Fruit fly (Drosophila melanogaster) whole organism, embryonic: Measurements from ENCODE around the gene Ir68b.
A peak's percentile ranks its signal among the peaks of the same experiment; 100 is the strongest.

ENCODE experiments used
- Atf6 ChIP-seq: fragments of 200-800 bp; sonication (Bioruptor generic); IDR thresholded peaks from 2 replicates; pipeline ENCODE4 v1.3.6; 2022; ENCODE audit warnings: missing biosample characterization, missing genetic modification characterization
- Awh ChIP-seq: fragments of 200-800 bp; sonication (Bioruptor generic); IDR thresholded peaks from 2 replicates; pipeline ENCODE4, ENCODE4 v1.3.6; 2022; ENCODE audit warnings: missing biosample characterization, missing genetic modification characterization
- CG10209 ChIP-seq: fragments of 200-800 bp; sonication (Bioruptor generic); optimal IDR thresholded peaks from 3 replicates; lab custom pipeline; 2017; ENCODE audit warnings: missing biosample characterization, mild to moderate bottlenecking, missing genetic modification characterization, missing genetic modification reagents
- CG10431 ChIP-seq: fragments of 200-800 bp; sonication (Bioruptor generic); optimal IDR thresholded peaks from 3 replicates; lab custom pipeline; 2018; ENCODE audit warnings: missing biosample characterization, mild to moderate bottlenecking, missing genetic modification characterization
- CG12155 ChIP-seq: fragments of 200-800 bp; sonication (Bioruptor generic); optimal IDR thresholded peaks from 3 replicates; lab custom pipeline; 2016; ENCODE audit warnings: missing biosample characterization, missing genetic modification characterization
- CG14441 ChIP-seq: fragments of 200-800 bp; sonication (Bioruptor generic); IDR thresholded peaks from 2 replicates; pipeline ENCODE4 v1.3.6; 2022; ENCODE audit warnings: missing biosample characterization, missing genetic modification characterization
- CG16815 ChIP-seq: fragments of 200-800 bp; sonication (Bioruptor generic); optimal IDR thresholded peaks from 3 replicates; lab custom pipeline; 2017; ENCODE audit warnings: missing biosample characterization, mild to moderate bottlenecking, missing genetic modification characterization
- CG17359 ChIP-seq: fragments of 200-800 bp; sonication (Bioruptor generic); optimal IDR thresholded peaks from 3 replicates; lab custom pipeline; 2018; ENCODE audit warnings: missing biosample characterization, mild to moderate bottlenecking, missing genetic modification characterization, moderate library complexity
- CG18764 ChIP-seq: fragments of 200-800 bp; sonication (Bioruptor generic); optimal IDR thresholded peaks from 3 replicates; lab custom pipeline; 2016; ENCODE audit warnings: missing biosample characterization, missing genetic modification characterization
- CG2712 ChIP-seq: fragments of 200-800 bp; optimal IDR thresholded peaks from 3 replicates; lab custom pipeline; 2019; ENCODE audit warnings: missing biosample characterization, mild to moderate bottlenecking, missing genetic modification characterization, moderate library complexity
- CG30020 ChIP-seq: fragments of 200-800 bp; optimal IDR thresholded peaks from 2 replicates; lab custom pipeline; 2019; ENCODE audit warnings: missing biosample characterization, mild to moderate bottlenecking, missing genetic modification characterization, moderate library complexity
- CG31441 ChIP-seq: fragments of 200-800 bp; sonication (Bioruptor generic); IDR thresholded peaks from 2 replicates; pipeline ENCODE4 v1.3.6; 2022; ENCODE audit warnings: missing biosample characterization, missing genetic modification characterization
- CG32767 ChIP-seq: fragments of 200-800 bp; sonication (Bioruptor generic); IDR thresholded peaks from 2 replicates; pipeline ENCODE4 v1.3.6; 2022; ENCODE audit warnings: missing biosample characterization, missing genetic modification characterization
- CG4328 ChIP-seq: fragments of 200-800 bp; sonication (Bioruptor generic); optimal IDR thresholded peaks from 3 replicates; lab custom pipeline; 2017; ENCODE audit warnings: missing biosample characterization, missing genetic modification reagents, missing genetic modification characterization
- CG4854 ChIP-seq: fragments of 200-800 bp; sonication (Bioruptor generic); optimal IDR thresholded peaks from 2 replicates; lab custom pipeline; 2016; ENCODE audit warnings: missing biosample characterization, missing genetic modification characterization, inconsistent platforms
- CG6683 ChIP-seq: fragments of 200-800 bp; sonication (Bioruptor generic); optimal IDR thresholded peaks from 2 replicates; lab custom pipeline; 2017; ENCODE audit warnings: missing biosample characterization, mild to moderate bottlenecking, missing genetic modification characterization, missing genetic modification reagents
- CG7357 ChIP-seq: fragments of 200-800 bp; sonication (Bioruptor generic); IDR thresholded peaks from 3 replicates; pipeline ENCODE4 v1.3.6; 2022; ENCODE audit warnings: missing biosample characterization, missing genetic modification characterization
- CG8944 ChIP-seq: fragments of 200-800 bp; sonication (Bioruptor generic); optimal IDR thresholded peaks from 3 replicates; lab custom pipeline; 2016; ENCODE audit warnings: missing biosample characterization, missing genetic modification characterization
- Camta ChIP-seq: fragments of 200-800 bp; sonication (Bioruptor generic); optimal IDR thresholded peaks from 2 replicates; lab custom pipeline; 2016; ENCODE audit warnings: missing biosample characterization, missing genetic modification characterization
- Dll ChIP-seq: fragments of 200-800 bp; sonication (Bioruptor generic); IDR thresholded peaks from 4 replicates; pipeline ENCODE4 v1.3.6; 2022; ENCODE audit warnings: missing biosample characterization, missing genetic modification characterization; ENCODE audit not compliant: partially characterized antibody
- Doc3 ChIP-seq: fragments of 200-800 bp; sonication (Bioruptor generic); IDR thresholded peaks from 3 replicates; pipeline ENCODE4 v1.3.6; 2022; ENCODE audit warnings: missing biosample characterization, missing genetic modification characterization; ENCODE audit not compliant: partially characterized antibody
- Drgx ChIP-seq: fragments of 200-800 bp; sonication (Bioruptor generic); IDR thresholded peaks from 2 replicates; pipeline ENCODE4 v1.3.6; 2022; ENCODE audit warnings: missing biosample characterization, missing genetic modification characterization
- H2.0 ChIP-seq: fragments of 200-800 bp; sonication (Bioruptor generic); IDR thresholded peaks from 2 replicates; pipeline ENCODE4 v1.3.6; 2022; ENCODE audit warnings: missing biosample characterization, missing genetic modification characterization
- Hmr ChIP-seq: fragments of 200-800 bp; sonication (Bioruptor generic); optimal IDR thresholded peaks from 3 replicates; lab custom pipeline; 2017; ENCODE audit warnings: mild to moderate bottlenecking, missing biosample characterization, missing genetic modification reagents, missing genetic modification characterization
- Myb ChIP-seq: fragments of 200-800 bp; sonication (Bioruptor generic); optimal IDR thresholded peaks from 2 replicates; lab custom pipeline; 2016; ENCODE audit warnings: missing biosample characterization, missing genetic modification characterization
- NfI ChIP-seq: fragments of 200-800 bp; sonication (Bioruptor generic); optimal IDR thresholded peaks from 3 replicates; lab custom pipeline; 2018; ENCODE audit warnings: missing biosample characterization, mild to moderate bottlenecking, missing genetic modification characterization, moderate library complexity
- Ptx1 ChIP-seq: fragments of 200-800 bp; sonication (Bioruptor generic); IDR thresholded peaks from 2 replicates; pipeline ENCODE4 v1.3.6; 2022; ENCODE audit warnings: missing biosample characterization, missing genetic modification characterization
- Trl ChIP-seq, 3 experiments: fragments of >200 bp in 2 of 3; fragments of 200-800 bp in 1 of 3; sonication (Bioruptor generic) in 1 of 3; optimal IDR thresholded peaks; 2 replicates in 1 of 3; 3 replicates in 2 of 3; lab custom pipeline; 2016 to 2017; ENCODE audit warnings: missing biosample characterization in 1 of 3, missing genetic modification characterization in 1 of 3
- Vsx1 ChIP-seq: fragments of 200-800 bp; sonication (Bioruptor generic); optimal IDR thresholded peaks from 2 replicates; lab custom pipeline; 2017; ENCODE audit warnings: missing biosample characterization, mild to moderate bottlenecking, missing genetic modification characterization, missing genetic modification reagents
- abd-A ChIP-seq: fragments of 200-800 bp; sonication (Bioruptor generic); optimal IDR thresholded peaks from 3 replicates; lab custom pipeline; 2019; ENCODE audit warnings: missing biosample characterization, mild to moderate bottlenecking, missing genetic modification characterization, moderate library complexity
- ase ChIP-seq: fragments of 200-800 bp; sonication (Bioruptor generic); IDR thresholded peaks from 3 replicates; pipeline ENCODE4 v1.3.6; 2022; ENCODE audit warnings: missing biosample characterization, missing genetic modification characterization
- bbx ChIP-seq: fragments of 200-800 bp; sonication (Bioruptor generic); IDR thresholded peaks from 2 replicates; pipeline ENCODE4 v1.3.6; 2022; ENCODE audit warnings: missing biosample characterization, missing genetic modification characterization; ENCODE audit not compliant: partially characterized antibody
- bigmax ChIP-seq: fragments of 200-800 bp; sonication (Bioruptor generic); optimal IDR thresholded peaks from 2 replicates; lab custom pipeline; 2018; ENCODE audit warnings: missing biosample characterization, mild to moderate bottlenecking, missing genetic modification characterization
- br ChIP-seq: fragments of >200 bp; optimal IDR thresholded peaks from 2 replicates; lab custom pipeline; 2017
- dm ChIP-seq: fragments of 200-800 bp; sonication (Bioruptor generic); optimal IDR thresholded peaks from 3 replicates; lab custom pipeline; 2016; ENCODE audit warnings: missing biosample characterization, missing genetic modification characterization
- dmrt11E ChIP-seq: fragments of 200-800 bp; sonication (Bioruptor generic); optimal IDR thresholded peaks from 3 replicates; lab custom pipeline; 2018; ENCODE audit warnings: missing biosample characterization, mild to moderate bottlenecking, missing genetic modification characterization, moderate library complexity
- eve ChIP-seq, 2 experiments: fragments of >200 bp; optimal IDR thresholded peaks; 2 replicates each; lab custom pipeline; 2017; ENCODE audit warnings: missing biosample characterization in 2 of 2, missing genetic modification characterization in 2 of 2
- ewg ChIP-seq: fragments of 200-800 bp; sonication (Bioruptor generic); optimal IDR thresholded peaks from 3 replicates; lab custom pipeline; 2017; ENCODE audit warnings: mild to moderate bottlenecking, missing biosample characterization, missing genetic modification reagents, missing genetic modification characterization
- gsb-n ChIP-seq: fragments of 200-800 bp; sonication (Bioruptor generic); optimal IDR thresholded peaks from 3 replicates; lab custom pipeline; 2018; ENCODE audit warnings: missing biosample characterization, mild to moderate bottlenecking, missing genetic modification characterization
- jing ChIP-seq: fragments of 200-800 bp; sonication (Bioruptor generic); optimal IDR thresholded peaks from 2 replicates; lab custom pipeline; 2018; ENCODE audit warnings: missing biosample characterization, mild to moderate bottlenecking, missing genetic modification characterization
- nom ChIP-seq: fragments of 200-800 bp; sonication (Bioruptor generic); optimal IDR thresholded peaks from 2 replicates; lab custom pipeline; 2017; ENCODE audit warnings: missing biosample characterization, missing genetic modification characterization, mild to moderate bottlenecking, moderate library complexity, missing genetic modification reagents
- onecut ChIP-seq: fragments of 200-800 bp; sonication (Bioruptor generic); IDR thresholded peaks from 2 replicates; pipeline ENCODE4 v1.3.6; 2022; ENCODE audit warnings: missing biosample characterization, missing genetic modification characterization
- pb ChIP-seq: fragments of 200-800 bp; sonication (Bioruptor generic); optimal IDR thresholded peaks from 3 replicates; lab custom pipeline; 2016; ENCODE audit warnings: missing biosample characterization, missing genetic modification characterization
- pita ChIP-seq: fragments of 200-800 bp; sonication (Bioruptor generic); optimal IDR thresholded peaks from 2 replicates; lab custom pipeline; 2017; ENCODE audit warnings: missing biosample characterization, mild to moderate bottlenecking, missing genetic modification characterization
- psq ChIP-seq: fragments of 200-800 bp; sonication (Bioruptor generic); optimal IDR thresholded peaks from 2 replicates; lab custom pipeline; 2017; ENCODE audit warnings: missing biosample characterization, missing genetic modification characterization
- slbo ChIP-seq: fragments of 200-800 bp; sonication (Bioruptor generic); IDR thresholded peaks from 2 replicates; pipeline ENCODE4 v1.3.6; 2022; ENCODE audit warnings: missing biosample characterization, missing genetic modification characterization
- stc ChIP-seq: fragments of 200-800 bp; sonication (Bioruptor generic); IDR thresholded peaks from 2 replicates; pipeline ENCODE4 v1.3.6; 2022; ENCODE audit warnings: missing biosample characterization, missing genetic modification characterization
- tx ChIP-seq: fragments of 200-800 bp; sonication (Bioruptor generic); optimal IDR thresholded peaks from 2 replicates; lab custom pipeline; 2016; ENCODE audit warnings: missing biosample characterization, missing genetic modification characterization
- unc-4 ChIP-seq: fragments of 200-800 bp; sonication (Bioruptor generic); IDR thresholded peaks from 2 replicates; pipeline ENCODE4 v1.3.6; 2022; ENCODE audit warnings: missing biosample characterization, missing genetic modification characterization; ENCODE audit not compliant: partially characterized antibody

Gene Ir68b

DNA sequence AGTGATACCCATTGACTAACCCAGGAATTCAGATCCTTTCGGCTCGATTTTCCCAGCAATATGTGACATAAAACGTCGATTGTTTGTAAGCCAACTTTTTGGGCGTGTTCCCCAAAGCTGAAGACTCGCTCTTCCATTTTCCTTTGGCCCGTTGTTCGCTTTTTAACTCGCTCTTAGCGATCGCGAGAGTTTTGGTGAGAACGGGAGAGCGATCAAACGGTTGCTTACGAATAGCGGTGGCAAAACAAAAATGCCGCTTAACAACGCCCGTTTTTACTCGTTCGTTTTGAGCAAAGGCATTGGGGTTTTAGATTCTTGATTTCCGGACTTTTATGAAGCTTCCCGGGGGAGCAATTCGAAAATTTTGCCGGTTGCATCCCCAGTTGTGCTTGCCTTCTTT is 19.8 kb upstream of the Ir68b start:
- TF ChIP-seq CG14441 (GFP tag; lab: Robert Waterston, UW) (no peak), br (lab: Kevin White, UChicago) (no peak), nom (GFP tag; lab: Kevin White, UChicago) (no peak), CG4328 (GFP tag; lab: Kevin White, UChicago) (no peak), Atf6 (GFP tag; lab: Robert Waterston, UW) (no peak), Awh (GFP tag; lab: Robert Waterston, UW) (no peak), Trl (optimal IDR thresholded peaks at IDR 0.05; lab: Kevin White, UChicago) (peak; percentile 64 to 68), Trl (GFP tag; optimal IDR thresholded peaks at IDR 0.05; lab: Kevin White, UChicago) (no peak), CG12155 (peak; percentile 85), H2.0 (no peak), CG31441 (GFP tag; lab: Robert Waterston, UW) (no peak), psq (GFP tag; lab: Kevin White, UChicago) (peak; percentile 76), dmrt11E (tag; lab: Kevin White, UChicago) (no peak), Doc3 (GFP tag; lab: Robert Waterston, UW) (0 out of 3 replicates have a peak, but pooled peaks have one; percentile 17), bbx (GFP tag; lab: Robert Waterston, UW) (peak; percentile 35; the same call in 1 of the 2 replicates), CG8944 (GFP tag; lab: Kevin White, UChicago) (no peak), CG7357 (GFP tag; lab: Robert Waterston, UW) (no peak), CG18764 (GFP tag; lab: Kevin White, UChicago) (no peak), Dll (GFP tag; lab: Robert Waterston, UW) (no peak; the same call in 3 of the 4 replicates), onecut (no peak), eve (GFP tag; optimal IDR thresholded peaks at IDR 0.05; lab: Kevin White, UChicago) (no peak), Myb (no peak), CG32767 (GFP tag; lab: Robert Waterston, UW) (no peak), dm (no peak), CG16815 (GFP tag; lab: Kevin White, UChicago) (no peak), Vsx1 (no peak), CG30020 (tag; lab: Kevin White, UChicago) (no peak)

DNA sequence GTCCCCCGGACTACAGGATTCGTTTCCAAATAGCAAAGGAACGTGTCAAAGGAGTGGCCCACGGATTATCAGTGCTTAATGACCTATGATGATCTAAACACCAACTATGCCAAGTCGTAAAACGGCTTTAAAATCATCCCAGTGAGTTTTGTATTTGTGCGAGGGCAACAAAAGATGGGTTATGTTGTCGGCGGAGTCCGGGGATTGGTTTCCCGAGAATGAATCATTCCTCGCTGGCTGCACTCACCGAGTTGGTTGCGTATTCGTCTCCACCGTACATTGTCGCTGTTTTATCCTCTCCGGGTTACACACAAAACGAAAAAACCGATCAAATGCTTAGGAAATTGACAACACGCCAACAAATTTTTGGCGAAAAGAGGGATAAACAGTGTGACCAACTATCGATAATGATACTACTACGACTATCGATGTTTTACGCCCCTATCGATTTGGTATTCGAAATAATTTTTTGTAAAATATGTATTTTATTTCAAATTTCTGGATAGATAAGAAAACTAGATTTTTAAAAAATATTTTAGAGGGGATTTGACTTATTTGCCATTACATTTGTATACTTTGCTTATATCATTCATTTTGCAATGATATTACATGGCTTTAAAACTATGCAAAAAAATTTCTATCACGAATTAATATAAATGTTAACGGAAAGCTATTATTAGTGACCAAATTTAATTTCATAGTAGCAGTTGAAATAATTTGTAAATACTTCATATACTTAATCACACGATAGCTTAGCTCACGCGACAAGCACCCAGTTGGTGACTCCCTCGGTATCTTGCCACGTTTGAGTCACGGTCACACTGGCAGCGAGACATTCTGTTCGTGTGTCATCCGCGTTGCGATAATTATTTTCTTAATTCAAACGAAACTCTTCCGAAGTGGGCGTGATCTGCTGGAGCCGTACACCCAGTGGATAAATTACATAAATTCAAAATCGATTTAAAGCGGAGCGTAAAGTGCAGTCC is 18.8 kb upstream of the Ir68b start, which contains the start of the genes eIF3l and Nrx-IV:
eIF3l (minus strand) TSS at position 389 of the 986 bp plus-strand sequence.
Nrx-IV (plus strand) TSS at position 811 of the 986 bp plus-strand sequence.
- TF ChIP-seq stc (GFP tag; lab: Robert Waterston, UW) (no peak), Ptx1 (no peak), CG4328 (GFP tag; lab: Kevin White, UChicago) (no peak), gsb-n (tag; lab: Kevin White, UChicago) (no peak), CG2712 (no peak), tx (GFP tag; lab: Kevin White, UChicago) (no peak), jing (GFP tag; lab: Kevin White, UChicago) (no peak), NfI (no peak), CG8944 (GFP tag; lab: Kevin White, UChicago) (no peak), CG4854 (GFP tag; lab: Kevin White, UChicago) (no peak), CG6683 (GFP tag; lab: Kevin White, UChicago) (no peak), ewg (no peak), CG10209 (GFP tag; lab: Kevin White, UChicago) (no peak), Camta (GFP tag; lab: Kevin White, UChicago) (no peak), ase (no peak), unc-4 (GFP tag; lab: Robert Waterston, UW) (peak; percentile 71), pb (no peak), bigmax (GFP tag; lab: Kevin White, UChicago) (peak; percentile 88), Drgx (GFP tag; lab: Robert Waterston, UW) (no peak), CG10431 (GFP tag; lab: Kevin White, UChicago) (no peak), Hmr (GFP tag; lab: Kevin White, UChicago) (no peak), slbo (GFP tag; lab: Robert Waterston, UW) (no peak), CG17359 (tag; lab: Kevin White, UChicago) (no peak), abd-A (tag; lab: Kevin White, UChicago) (no peak), pita (GFP tag; lab: Kevin White, UChicago) (no peak)
